Worm (Caenorhabditis elegans) whole organism, L1 larva: Measurements from ENCODE around the gene F13B12.2.
A peak's percentile ranks its signal among the peaks of the same experiment; 100 is the strongest.

ENCODE experiments used
- C16A3.4 ChIP-seq: fragments of 150-350 bp; optimal IDR thresholded peaks from 2 replicates; lab custom pipeline; 2014; ENCODE audit warnings: missing biosample characterization, missing genetic modification characterization
- F16B12.6 ChIP-seq: fragments of 150-350 bp; optimal IDR thresholded peaks from 2 replicates; lab custom pipeline; 2014; ENCODE audit warnings: missing biosample characterization, missing genetic modification characterization
- alr-1 ChIP-seq: fragments of 200-800 bp; sonication (Bioruptor generic); optimal IDR thresholded peaks from 2 replicates; lab custom pipeline; 2018; ENCODE audit warnings: borderline replicate concordance, mild to moderate bottlenecking, missing genetic modification characterization, missing compliant biosample characterization
- ama-1 ChIP-seq: fragments of 150-350 bp; optimal IDR thresholded peaks from 2 replicates; lab custom pipeline; 2014
- ceh-8 ChIP-seq: fragments of 200-800 bp; sonication (Bioruptor generic); optimal IDR thresholded peaks from 2 replicates; lab custom pipeline; 2018; ENCODE audit warnings: mild to moderate bottlenecking, missing genetic modification characterization, moderate library complexity, missing compliant biosample characterization
- dpl-1 ChIP-seq, 3 experiments: fragments of 150-350 bp in 2 of 3; sonication (generic microtip) in 1 of 3; optimal IDR thresholded peaks; 2 replicates each; lab custom pipeline; 2014 to 2017; ENCODE audit warnings: missing biosample characterization in 3 of 3, missing genetic modification characterization in 3 of 3, missing genetic modification reagents in 3 of 3
- dsc-1 ChIP-seq: sonication (generic microtip); optimal IDR thresholded peaks from 2 replicates; lab custom pipeline; 2016; ENCODE audit warnings: mild to moderate bottlenecking, missing genetic modification characterization, missing compliant biosample characterization
- efl-1 ChIP-seq, 4 experiments: fragments of 150-350 bp; optimal IDR thresholded peaks in 3 of 4; peaks in 1 of 4; 1 replicate in 1 of 4; 2 replicates in 3 of 4; lab custom pipeline; 2014; ENCODE audit warnings: missing biosample characterization in 2 of 4, missing genetic modification characterization in 2 of 4, missing genetic modification reagents in 2 of 4
- egl-13 ChIP-seq: sonication (generic microtip); optimal IDR thresholded peaks from 2 replicates; lab custom pipeline; 2016; ENCODE audit warnings: missing genotype, missing genetic modification reagents, missing genetic modification characterization, missing compliant biosample characterization
- egl-27 ChIP-seq, 2 experiments: fragments of 150-350 bp in 1 of 2; sonication (generic microtip); optimal IDR thresholded peaks; 3 replicates each; lab custom pipeline; 2017 to 2018; ENCODE audit warnings: missing biosample characterization in 2 of 2, missing genetic modification characterization in 2 of 2, missing genetic modification reagents in 2 of 2
- ets-5 ChIP-seq: fragments of 200-800 bp; sonication (Bioruptor generic); IDR thresholded peaks from 2 replicates; pipeline ENCODE4 v1.3.6; 2022; ENCODE audit warnings: missing genetic modification characterization, missing compliant biosample characterization
- fkh-10 ChIP-seq: sonication (generic microtip); optimal IDR thresholded peaks from 2 replicates; lab custom pipeline; 2017; ENCODE audit warnings: missing biosample characterization, missing genetic modification reagents, missing genetic modification characterization
- fkh-8 ChIP-seq: sonication (generic microtip); optimal IDR thresholded peaks from 2 replicates; lab custom pipeline; 2016; ENCODE audit warnings: mild to moderate bottlenecking, missing genetic modification characterization, missing compliant biosample characterization
- fos-1 ChIP-seq: fragments of 150-350 bp; optimal IDR thresholded peaks from 2 replicates; lab custom pipeline; 2014; ENCODE audit warnings: missing biosample characterization, missing genetic modification characterization
- grh-1 ChIP-seq: fragments of 200-800 bp; sonication (Bioruptor generic); IDR thresholded peaks from 2 replicates; pipeline ENCODE4 v1.3.6; 2022; ENCODE audit warnings: missing genetic modification reagents, missing genetic modification characterization, missing compliant biosample characterization
- hlh-17 ChIP-seq: fragments of 200-800 bp; sonication (Bioruptor generic); optimal IDR thresholded peaks from 2 replicates; lab custom pipeline; 2018; ENCODE audit warnings: missing genetic modification characterization, mild to moderate bottlenecking, missing compliant biosample characterization, moderate library complexity, borderline replicate concordance
- hlh-4 ChIP-seq: sonication (generic microtip); optimal IDR thresholded peaks from 2 replicates; lab custom pipeline; 2016; ENCODE audit warnings: mild to moderate bottlenecking, missing genetic modification characterization, missing compliant biosample characterization
- irx-1 ChIP-seq: sonication (generic microtip); optimal IDR thresholded peaks from 2 replicates; lab custom pipeline; 2016; ENCODE audit warnings: missing genetic modification characterization, missing compliant biosample characterization
- isw-1 ChIP-seq: fragments of 200-800 bp; sonication (Bioruptor generic); IDR thresholded peaks from 2 replicates; pipeline ENCODE4 v1.3.6; 2022; ENCODE audit warnings: missing genetic modification characterization, missing compliant biosample characterization
- jun-1 ChIP-seq: fragments of 150-350 bp; optimal IDR thresholded peaks from 2 replicates; lab custom pipeline; 2014; ENCODE audit warnings: missing biosample characterization, missing genetic modification reagents, missing genetic modification characterization
- lin-14 ChIP-seq: fragments of 200-800 bp; sonication (Bioruptor generic); optimal IDR thresholded peaks from 2 replicates; lab custom pipeline; 2018; ENCODE audit warnings: mild to moderate bottlenecking, missing genetic modification characterization, moderate library complexity, missing compliant biosample characterization
- lsy-2 ChIP-seq, 2 experiments: fragments of 150-350 bp; optimal IDR thresholded peaks; 2 replicates each; lab custom pipeline; 2014; ENCODE audit warnings: missing biosample characterization in 2 of 2, missing genetic modification characterization in 2 of 2
- mab-9 ChIP-seq: fragments of 200-800 bp; sonication (Bioruptor generic); IDR thresholded peaks from 2 replicates; pipeline ENCODE4 v1.3.6; 2022; ENCODE audit warnings: missing genetic modification reagents, missing genetic modification characterization, missing compliant biosample characterization
- mdl-1 ChIP-seq, 2 experiments: fragments of 150-350 bp; optimal IDR thresholded peaks; 2 replicates each; lab custom pipeline; 2014 to 2017; ENCODE audit warnings: missing biosample characterization in 2 of 2, missing genetic modification characterization in 2 of 2, inconsistent platforms in 1 of 2
- mef-2 ChIP-seq: fragments of 150-350 bp; optimal IDR thresholded peaks from 2 replicates; lab custom pipeline; 2014; ENCODE audit warnings: missing biosample characterization, missing genetic modification characterization
- mep-1 ChIP-seq: fragments of 150-350 bp; optimal IDR thresholded peaks from 2 replicates; lab custom pipeline; 2014; ENCODE audit warnings: missing biosample characterization, missing genetic modification characterization
- nhr-11 ChIP-seq: fragments of 150-350 bp; optimal IDR thresholded peaks from 2 replicates; lab custom pipeline; 2014; ENCODE audit warnings: missing biosample characterization, missing genetic modification characterization
- nhr-20 ChIP-seq: sonication (generic microtip); optimal IDR thresholded peaks from 2 replicates; lab custom pipeline; 2016; ENCODE audit warnings: mild to moderate bottlenecking, missing genetic modification characterization, missing compliant biosample characterization
- nhr-47 ChIP-seq: sonication (generic microtip); optimal IDR thresholded peaks from 2 replicates; lab custom pipeline; 2016; ENCODE audit warnings: mild to moderate bottlenecking, missing genetic modification characterization, moderate library complexity, missing compliant biosample characterization
- nhr-77 ChIP-seq: fragments of 150-350 bp; optimal IDR thresholded peaks from 2 replicates; lab custom pipeline; 2014; ENCODE audit warnings: missing biosample characterization, missing genetic modification characterization
- nhr-85 ChIP-seq: sonication (generic microtip); peaks from one replicate; lab custom pipeline; 2016; ENCODE audit warnings: missing genetic modification characterization, inconsistent platforms, missing compliant biosample characterization
- pax-3 ChIP-seq: fragments of 200-800 bp; sonication (Bioruptor generic); optimal IDR thresholded peaks from 2 replicates; lab custom pipeline; 2018; ENCODE audit warnings: mild to moderate bottlenecking, missing genetic modification characterization, moderate library complexity, missing compliant biosample characterization
- rnt-1 ChIP-seq: sonication (generic microtip); optimal IDR thresholded peaks from 2 replicates; lab custom pipeline; 2016; ENCODE audit warnings: mild to moderate bottlenecking, missing genetic modification characterization, moderate library complexity, missing compliant biosample characterization
- snpc-4 ChIP-seq: fragments of 150-350 bp; optimal IDR thresholded peaks from 2 replicates; lab custom pipeline; 2014; ENCODE audit warnings: missing biosample characterization, missing genetic modification characterization
- snu-23 ChIP-seq: sonication (generic microtip); optimal IDR thresholded peaks from 2 replicates; lab custom pipeline; 2016; ENCODE audit warnings: missing genetic modification characterization, missing compliant biosample characterization
- sptf-1 ChIP-seq: fragments of 150-350 bp; optimal IDR thresholded peaks from 2 replicates; lab custom pipeline; 2014; ENCODE audit warnings: missing biosample characterization, missing genetic modification characterization
- sup-37 ChIP-seq: fragments of 200-800 bp; sonication (Bioruptor generic); optimal IDR thresholded peaks from 2 replicates; lab custom pipeline; 2018; ENCODE audit warnings: mild to moderate bottlenecking, missing genetic modification characterization, missing compliant biosample characterization
- tbx-2 ChIP-seq: sonication (generic microtip); optimal IDR thresholded peaks from 2 replicates; lab custom pipeline; 2016; ENCODE audit warnings: missing genetic modification characterization, missing compliant biosample characterization
- tlp-1 ChIP-seq: fragments of 150-350 bp; optimal IDR thresholded peaks from 2 replicates; lab custom pipeline; 2014; ENCODE audit warnings: missing biosample characterization, missing genetic modification characterization
- unc-30 ChIP-seq: sonication (generic microtip); optimal IDR thresholded peaks from 2 replicates; lab custom pipeline; 2017; ENCODE audit warnings: missing biosample characterization, missing genetic modification characterization
- unc-86 ChIP-seq: sonication (generic microtip); optimal IDR thresholded peaks from 2 replicates; lab custom pipeline; 2016; ENCODE audit warnings: missing genetic modification characterization, missing compliant biosample characterization
- unc-98 ChIP-seq: fragments of 200-800 bp; sonication (Bioruptor generic); IDR thresholded peaks from 2 replicates; pipeline ENCODE4 v1.3.6; 2022; ENCODE audit warnings: missing genetic modification characterization, missing compliant biosample characterization
- xbp-1 ChIP-seq: sonication (generic microtip); optimal IDR thresholded peaks from 2 replicates; lab custom pipeline; 2016; ENCODE audit warnings: missing genetic modification characterization, missing compliant biosample characterization
- ztf-11 ChIP-seq, 2 experiments: sonication (generic microtip); optimal IDR thresholded peaks; 2 replicates each; lab custom pipeline; 2016 to 2017; ENCODE audit warnings: missing genetic modification characterization in 2 of 2, missing biosample characterization in 1 of 2, missing compliant biosample characterization in 1 of 2
- ztf-4 ChIP-seq: fragments of 150-350 bp; optimal IDR thresholded peaks from 2 replicates; lab custom pipeline; 2014; ENCODE audit warnings: missing biosample characterization, missing genetic modification characterization

The F13B12.2 gene

ce11 chrIV:10413828-10414227, 15.1 kb downstream of the F13B12.2 start, which contains the start of gene R10H10.7:
R10H10.7 (minus strand) TSS chrIV:10413928.
- no peak for TF ChIP-seq egl-27 (tag; optimal IDR thresholded peaks at IDR 0.05; lab: Kevin White, UChicago)
- no peak for TF ChIP-seq ama-1 (lab: Kevin White, UChicago)
- peak; percentile 17 for TF ChIP-seq nhr-85 (tag; lab: Kevin White, UChicago)
- TF ChIP-seq, all 84 proteins: peak for 1

- TF ChIP-seq nhr-20 (tag; lab: Kevin White, UChicago) (no peak), sptf-1 (tag; lab: Kevin White, UChicago) (no peak), tlp-1 (tag; lab: Kevin White, UChicago) (no peak), irx-1 (tag; lab: Kevin White, UChicago) (no peak), egl-13 (tag; lab: Kevin White, UChicago) (no peak), mab-9 (no peak), ama-1 (lab: Kevin White, UChicago) (no peak), F16B12.6 (tag; lab: Kevin White, UChicago) (no peak), tbx-2 (tag; lab: Kevin White, UChicago) (no peak), mdl-1 (tag; optimal IDR thresholded peaks at IDR 0.05; lab: Kevin White, UChicago) (no peak), egl-27 (tag; optimal IDR thresholded peaks at IDR 0.05; lab: Kevin White, UChicago) (no peak), pax-3 (tag; lab: Kevin White, UChicago) (no peak), alr-1 (tag; lab: Kevin White, UChicago) (no peak)
These were observed 19.6 kb downstream of the F13B12.2 start, which contains the start of gene rfk-1 for ce11 chrIV:10409377-10409776. rfk-1 (minus strand) TSS chrIV:10409477.

ce11 chrIV:10403193-10404058, 25.5 kb downstream of the F13B12.2 start, which contains the start of gene gpa-7:
gpa-7 (plus strand) TSS chrIV:10404008.
- TF ChIP-seq fos-1, result peak; percentile 27
- peak; percentile 49 for TF ChIP-seq jun-1 (tag; lab: Kevin White, UChicago)
- TF ChIP-seq pax-3 (tag; lab: Kevin White, UChicago), result peak; percentile 71
- no peak for TF ChIP-seq ama-1 (lab: Kevin White, UChicago)
- no peak for TF ChIP-seq unc-98 (GFP tag; lab: Robert Waterston, UW)
- TF ChIP-seq dsc-1 (tag; lab: Kevin White, UChicago), result peak; percentile 74
- TF ChIP-seq ets-5 (GFP tag; lab: Robert Waterston, UW), result no peak
- TF ChIP-seq lin-14 (GFP tag; lab: Kevin White, UChicago), result peak; percentile 96
- TF ChIP-seq hlh-17 (GFP tag; lab: Kevin White, UChicago), result no peak
- peak; percentile 41 for TF ChIP-seq ztf-4 (tag; lab: Kevin White, UChicago)
- no peak for TF ChIP-seq hlh-4 (tag; lab: Kevin White, UChicago)
- peak; percentile 28 for TF ChIP-seq irx-1 (tag; lab: Kevin White, UChicago)
- peak; percentile 61 for TF ChIP-seq isw-1 (GFP tag; lab: Robert Waterston, UW)
- TF ChIP-seq sup-37 (GFP tag; lab: Kevin White, UChicago), result no peak
- TF ChIP-seq mep-1 (tag; lab: Kevin White, UChicago), result peak; percentile 32
- peak; percentile 46 to 73 for TF ChIP-seq lsy-2 (tag; optimal IDR thresholded peaks at IDR 0.05; lab: Kevin White, UChicago)
- TF ChIP-seq nhr-47 (tag; lab: Kevin White, UChicago), result peak; percentile 81
- peak; percentile 50 for TF ChIP-seq nhr-77 (tag; lab: Kevin White, UChicago)
- no peak for TF ChIP-seq snpc-4
- no peak for TF ChIP-seq C16A3.4
- no peak for TF ChIP-seq nhr-11
- peak; percentile 86 for TF ChIP-seq egl-13 (tag; lab: Kevin White, UChicago)
- peak; percentile 57 for TF ChIP-seq nhr-20 (tag; lab: Kevin White, UChicago)
- TF ChIP-seq rnt-1 (tag; lab: Kevin White, UChicago), result peak; percentile 45
- no peak for TF ChIP-seq grh-1 (GFP tag; lab: Robert Waterston, UW)
- peak; percentile 93 for TF ChIP-seq fkh-10 (GFP tag; lab: Kevin White, UChicago)
- peak; percentile 88 for TF ChIP-seq fkh-8 (tag; lab: Kevin White, UChicago)
- peak in 2 of 3 experiments; percentile 18 to 25 for TF ChIP-seq dpl-1 (GFP tag; optimal IDR thresholded peaks at IDR 0.05; lab: Kevin White, UChicago)
- peak; percentile 46 for TF ChIP-seq xbp-1 (tag; lab: Kevin White, UChicago)
- TF ChIP-seq snu-23, result peak; percentile 73
- TF ChIP-seq unc-30 (tag; lab: Kevin White, UChicago), result no peak
- TF ChIP-seq ceh-8 (GFP tag; lab: Kevin White, UChicago), result peak; percentile 73
- TF ChIP-seq ztf-11 (tag; optimal IDR thresholded peaks at IDR 0.05; lab: Kevin White, UChicago), result peak in 1 of 2 experiments; percentile 37
- no peak for TF ChIP-seq tlp-1 (tag; lab: Kevin White, UChicago)
- peak; percentile 84 for TF ChIP-seq unc-86 (tag; lab: Kevin White, UChicago)
- TF ChIP-seq efl-1 (optimal IDR thresholded peaks at IDR 0.05; lab: Kevin White, UChicago), result peak; percentile 49 to 73
- TF ChIP-seq efl-1 (GFP tag; optimal IDR thresholded peaks at IDR 0.05 in 1 of 2; lab: Kevin White, UChicago), result peak; percentile 4 to 10
- TF ChIP-seq mef-2 (tag; lab: Kevin White, UChicago), result peak; percentile 43
